Worm (Caenorhabditis elegans): Measurements from ENCODE around the gene srb-3.

srb-3 gene

DNA sequence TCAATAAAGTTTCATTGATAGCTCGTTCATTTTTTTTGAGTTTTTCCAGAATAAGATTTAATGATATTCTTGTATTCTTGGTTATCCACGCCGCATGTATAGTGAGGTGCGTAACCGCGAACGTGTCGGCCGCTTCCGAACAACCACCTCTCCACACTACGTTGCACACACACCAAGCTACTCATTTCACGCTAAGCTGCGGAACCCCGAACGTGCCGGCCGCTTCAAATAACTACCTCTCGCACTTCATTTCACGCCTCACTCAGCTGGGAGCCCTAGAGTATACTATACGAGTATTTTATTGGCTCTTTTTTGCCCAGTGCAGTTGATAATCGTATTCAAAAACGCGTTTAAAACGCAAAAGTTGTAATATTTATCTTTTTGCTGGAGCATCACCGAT is 33.6 kb upstream of the srb-3 start:
- peak; percentile 90 for TF ChIP-seq snpc-4 (tag; optimal IDR thresholded peaks at IDR 0.05)

DNA sequence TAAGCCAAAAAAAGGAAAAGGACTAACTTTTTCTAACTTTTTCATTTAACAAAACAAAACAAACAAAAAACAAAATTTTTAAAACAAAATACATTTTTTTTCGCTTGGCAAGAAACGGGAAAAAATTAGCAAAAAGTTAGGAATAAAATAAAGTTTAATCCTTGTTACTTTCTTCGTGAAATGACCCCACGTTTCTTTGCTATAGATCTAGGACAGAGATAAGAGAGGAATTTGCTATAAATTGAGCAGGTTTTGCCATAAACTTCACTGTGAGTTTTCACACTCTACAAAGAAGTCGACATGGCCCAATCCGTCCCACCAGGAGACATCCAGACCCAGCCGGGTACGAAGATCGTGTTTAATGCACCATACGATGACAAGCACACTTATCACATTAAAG is 32.9 kb upstream of the srb-3 start, which contains the start of gene msp-50:
TSS of gene msp-50 (plus strand) at position 301 of the 400 bp plus-strand sequence.
- TF ChIP-seq peb-1 (tag; optimal IDR thresholded peaks at IDR 0.05) (no peak), ZK546.5 (tag; optimal IDR thresholded peaks at IDR 0.05) (no peak), aly-2 (tag; optimal IDR thresholded peaks at IDR 0.05) (no peak), lin-39 (tag; optimal IDR thresholded peaks at IDR 0.05) (no peak), crh-2 (tag; optimal IDR thresholded peaks at IDR 0.05) (no peak), alr-1 (tag; optimal IDR thresholded peaks at IDR 0.05) (no peak), ama-1 (optimal IDR thresholded peaks at IDR 0.05) (no peak), ztf-11 (tag; optimal IDR thresholded peaks at IDR 0.05) (no peak), C34F6.9 (tag; optimal IDR thresholded peaks at IDR 0.05) (no peak), fos-1 (tag; optimal IDR thresholded peaks at IDR 0.05) (no peak), sma-9 (GFP tag; optimal IDR thresholded peaks at IDR 0.05) (no peak), sma-9 (tag; optimal IDR thresholded peaks at IDR 0.05) (no peak), blmp-1 (tag; optimal IDR thresholded peaks at IDR 0.05; ENCODE audit: insufficient read depth) (no peak)

DNA sequence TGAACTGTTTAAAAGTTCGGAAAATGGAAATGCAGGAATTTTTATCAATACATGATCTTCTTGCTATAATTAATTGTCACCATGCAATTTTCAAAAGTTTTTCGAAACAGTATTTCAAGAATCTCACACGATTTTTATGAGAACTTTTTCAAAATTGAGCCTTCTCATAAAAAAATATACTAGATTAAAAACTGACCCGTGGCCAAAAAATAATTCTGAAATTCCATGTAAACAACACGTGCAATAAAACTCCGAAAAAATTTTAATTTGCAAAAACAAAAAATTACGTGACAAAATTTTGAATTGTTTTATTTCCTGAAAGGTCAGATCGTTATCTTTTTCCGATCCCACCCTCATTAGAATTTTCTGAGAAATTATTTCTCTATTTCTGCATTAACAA is 28.9 kb upstream of the srb-3 start, which contains the start of gene C34F11.5:
TSS of gene C34F11.5 (plus strand) at position 301 of the 400 bp plus-strand sequence.
- TF ChIP-seq nhr-21 (tag; optimal IDR thresholded peaks at IDR 0.05) (no peak), nhr-23 (tag; optimal IDR thresholded peaks at IDR 0.05) (no peak), nhr-237 (tag; optimal IDR thresholded peaks at IDR 0.05) (no peak)

DNA sequence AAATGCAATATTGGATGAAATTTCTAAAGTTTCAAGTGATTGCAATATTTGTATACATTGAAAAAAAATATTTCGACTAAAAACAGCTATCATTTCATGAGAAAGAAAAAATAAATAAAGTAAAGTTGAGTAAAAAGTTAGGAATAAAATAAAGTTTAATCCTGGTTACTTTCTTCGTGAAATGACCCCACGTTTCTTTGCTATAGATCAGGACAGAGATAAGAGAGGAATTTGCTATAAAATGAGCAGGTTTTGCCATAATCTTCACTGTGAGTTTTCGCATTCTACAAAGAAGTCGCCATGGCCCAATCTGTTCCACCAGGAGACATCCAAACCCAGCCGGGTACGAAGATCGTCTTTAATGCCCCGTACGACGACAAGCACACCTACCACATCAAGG is 27.4 kb upstream of the srb-3 start, which contains the start of gene msp-49:
TSS of gene msp-49 (plus strand) at position 301 of the 400 bp plus-strand sequence.
- TF ChIP-seq nhr-129 (tag; optimal IDR thresholded peaks at IDR 0.05): no peak
- TF ChIP-seq ZK546.5 (tag; optimal IDR thresholded peaks at IDR 0.05): no peak
- no peak for TF ChIP-seq sma-3 (GFP tag; optimal IDR thresholded peaks at IDR 0.05)
- no peak for TF ChIP-seq crh-2 (tag; optimal IDR thresholded peaks at IDR 0.05)
- no peak for TF ChIP-seq nhr-77 (tag; optimal IDR thresholded peaks at IDR 0.05)
- TF ChIP-seq ceh-82 (tag; optimal IDR thresholded peaks at IDR 0.05): no peak
- no peak for TF ChIP-seq lsy-2 (tag; optimal IDR thresholded peaks at IDR 0.05)
- no peak for TF ChIP-seq mab-5 (tag; optimal IDR thresholded peaks at IDR 0.05)
- no peak for TF ChIP-seq peb-1 (tag; optimal IDR thresholded peaks at IDR 0.05)
- no peak for TF ChIP-seq nhr-21 (tag; optimal IDR thresholded peaks at IDR 0.05)
- TF ChIP-seq nhr-11 (tag; optimal IDR thresholded peaks at IDR 0.05): no peak
- TF ChIP-seq lin-11 (tag; optimal IDR thresholded peaks at IDR 0.05): no peak
- no peak for TF ChIP-seq alr-1 (tag; optimal IDR thresholded peaks at IDR 0.05)
- TF ChIP-seq Y55F3AM.14 (GFP tag; optimal IDR thresholded peaks at IDR 0.05): no peak
- TF ChIP-seq elt-1 (tag; optimal IDR thresholded peaks at IDR 0.05): no peak
- no peak for TF ChIP-seq elt-3 (tag; optimal IDR thresholded peaks at IDR 0.05)
- no peak for TF ChIP-seq R02D3.7 (tag; optimal IDR thresholded peaks at IDR 0.05)
- no peak for TF ChIP-seq ama-1 (optimal IDR thresholded peaks at IDR 0.05)
- TF ChIP-seq sma-9 (GFP tag; optimal IDR thresholded peaks at IDR 0.05): no peak
- no peak for TF ChIP-seq sma-9 (tag; optimal IDR thresholded peaks at IDR 0.05)
- TF ChIP-seq dmd-4 (tag; optimal IDR thresholded peaks at IDR 0.05): no peak

DNA sequence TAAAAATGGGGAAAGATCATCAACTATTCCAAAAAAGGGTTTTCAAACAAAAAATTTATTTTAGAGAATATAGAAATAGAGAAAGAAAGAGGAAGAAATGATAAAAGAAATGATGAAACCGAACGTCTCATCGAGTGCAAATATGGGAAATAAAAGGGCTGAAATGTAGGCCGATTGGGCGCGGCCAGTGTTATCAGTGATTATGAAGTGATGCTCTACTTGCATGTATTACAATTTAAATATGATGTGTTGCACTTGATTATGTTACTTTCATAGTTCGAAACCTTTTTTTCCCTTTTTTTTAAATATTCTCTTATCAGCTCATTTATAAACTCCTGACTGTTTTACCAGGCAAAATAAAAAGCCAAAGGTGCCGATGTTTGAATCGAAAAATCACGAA is 25.1 kb upstream of the srb-3 start:
- TF ChIP-seq nhr-12 (tag; optimal IDR thresholded peaks at IDR 0.05) (no peak), zag-1 (tag; optimal IDR thresholded peaks at IDR 0.05) (no peak), nhr-10 (tag; optimal IDR thresholded peaks at IDR 0.05) (no peak), alr-1 (tag; optimal IDR thresholded peaks at IDR 0.05) (no peak), unc-62 (GFP tag; optimal IDR thresholded peaks at IDR 0.05) (no peak), aly-2 (tag; optimal IDR thresholded peaks at IDR 0.05) (no peak), nhr-237 (tag; optimal IDR thresholded peaks at IDR 0.05) (no peak), ztf-4 (tag; optimal IDR thresholded peaks at IDR 0.05) (no peak), F13H6.1 (tag; optimal IDR thresholded peaks at IDR 0.05) (peak; percentile 52), sma-9 (GFP tag; optimal IDR thresholded peaks at IDR 0.05) (peak; percentile 44), sma-9 (tag; optimal IDR thresholded peaks at IDR 0.05) (no peak), fos-1 (tag; optimal IDR thresholded peaks at IDR 0.05) (peak; percentile 97), nhr-21 (tag; optimal IDR thresholded peaks at IDR 0.05) (no peak), nhr-11 (tag; optimal IDR thresholded peaks at IDR 0.05) (no peak), R02D3.7 (tag; optimal IDR thresholded peaks at IDR 0.05) (no peak), sem-4 (tag; optimal IDR thresholded peaks at IDR 0.05) (no peak), ceh-16 (tag; optimal IDR thresholded peaks at IDR 0.05) (no peak), dmd-4 (tag; optimal IDR thresholded peaks at IDR 0.05) (no peak), nhr-129 (tag; optimal IDR thresholded peaks at IDR 0.05) (no peak), blmp-1 (tag; optimal IDR thresholded peaks at IDR 0.05; ENCODE audit: insufficient read depth) (no peak), lin-11 (tag; optimal IDR thresholded peaks at IDR 0.05) (no peak), nhr-77 (tag; optimal IDR thresholded peaks at IDR 0.05) (no peak), crh-2 (tag; optimal IDR thresholded peaks at IDR 0.05) (no peak), lsy-2 (tag; optimal IDR thresholded peaks at IDR 0.05) (no peak)

Data from whole organism, L2 larva.